Fruit fly (Drosophila melanogaster) whole organism, wandering third instar larva: ENCODE results near the gene Polr2J.

Experiments used
- Abd-B ChIP-seq: fragments of >200 bp; optimal IDR thresholded peaks from 2 replicates; lab custom pipeline; 2017; ENCODE audit warnings: missing biosample characterization, missing genetic modification characterization
- CG32264 ChIP-seq: fragments of 200-800 bp; sonication (Bioruptor generic); optimal IDR thresholded peaks from 2 replicates; lab custom pipeline; 2016; ENCODE audit warnings: missing biosample characterization, missing genetic modification characterization
- CG9705 ChIP-seq: fragments of 200-800 bp; sonication (Bioruptor generic); optimal IDR thresholded peaks from 2 replicates; lab custom pipeline; 2018; ENCODE audit warnings: missing biosample characterization, mild to moderate bottlenecking, missing genetic modification characterization
- CrebA ChIP-seq: fragments of 200-800 bp; sonication (Bioruptor generic); optimal IDR thresholded peaks from 2 replicates; lab custom pipeline; 2016; ENCODE audit warnings: missing biosample characterization, mild to moderate bottlenecking, missing genetic modification characterization, borderline replicate concordance
- Dfd ChIP-seq: fragments of >200 bp; optimal IDR thresholded peaks from 2 replicates; lab custom pipeline; 2017; ENCODE audit warnings: missing biosample characterization, missing genetic modification characterization
- Dif ChIP-seq: fragments of 200-275, 200-300 bp; sonication (Bioruptor generic); optimal IDR thresholded peaks from 2 replicates; lab custom pipeline; 2018; ENCODE audit warnings: missing biosample characterization, missing genetic modification characterization; ENCODE audit not compliant: partially characterized antibody
- GATAd ChIP-seq: sonication (Bioruptor generic); optimal IDR thresholded peaks from 2 replicates; lab custom pipeline; 2016; ENCODE audit warnings: missing biosample characterization, missing genetic modification characterization
- HLH106 ChIP-seq: fragments of 200-800 bp; optimal IDR thresholded peaks from 3 replicates; lab custom pipeline; 2019; ENCODE audit warnings: missing biosample characterization, mild to moderate bottlenecking, missing genetic modification characterization, moderate library complexity
- Hnf4 ChIP-seq: fragments of 200-800 bp; sonication (Bioruptor generic); optimal IDR thresholded peaks from 2 replicates; lab custom pipeline; 2016; ENCODE audit warnings: missing biosample characterization, mild to moderate bottlenecking, missing genetic modification characterization
- Hr78 ChIP-seq: fragments of >200 bp; optimal IDR thresholded peaks from 2 replicates; lab custom pipeline; 2017; ENCODE audit warnings: missing biosample characterization, missing genetic modification characterization
- Hr83 ChIP-seq: fragments of 200-300 bp; sonication (Bioruptor generic); optimal IDR thresholded peaks from 2 replicates; lab custom pipeline; 2016; ENCODE audit warnings: missing biosample characterization, mild to moderate bottlenecking, missing genetic modification characterization, moderate library complexity; ENCODE audit not compliant: poor library complexity, severe bottlenecking
- Jra ChIP-seq: sonication (Bioruptor generic); optimal IDR thresholded peaks from 2 replicates; lab custom pipeline; 2016; ENCODE audit warnings: missing biosample characterization, missing genetic modification characterization
- Mio ChIP-seq: sonication (Bioruptor generic); optimal IDR thresholded peaks from 2 replicates; lab custom pipeline; 2016; ENCODE audit warnings: missing biosample characterization, missing genetic modification characterization
- Myc ChIP-seq: fragments of >200 bp; optimal IDR thresholded peaks from 2 replicates; lab custom pipeline; 2017
- N ChIP-seq: fragments of >200 bp; optimal IDR thresholded peaks from 2 replicates; lab custom pipeline; 2018; ENCODE audit warnings: missing biosample characterization, missing external identifiers, missing genetic modification characterization
- OdsH ChIP-seq: fragments of 200-800 bp; sonication (Bioruptor generic); optimal IDR thresholded peaks from 2 replicates; lab custom pipeline; 2016; ENCODE audit warnings: missing biosample characterization, mild to moderate bottlenecking, missing genetic modification characterization
- Rel ChIP-seq, 2 experiments: fragments of 200-800 bp; sonication (Bioruptor generic) in 1 of 2; optimal IDR thresholded peaks; 2 replicates in 1 of 2; 3 replicates in 1 of 2; lab custom pipeline; 2016 to 2019; ENCODE audit warnings: mild to moderate bottlenecking in 2 of 2, missing biosample characterization in 2 of 2, missing genetic modification characterization in 2 of 2, moderate library complexity in 1 of 2
- Sp1 ChIP-seq: fragments of 200-800 bp; sonication (Bioruptor generic); optimal IDR thresholded peaks from 3 replicates; lab custom pipeline; 2019; ENCODE audit warnings: missing biosample characterization, mild to moderate bottlenecking, missing genetic modification characterization, moderate library complexity
- Vsx2 ChIP-seq: fragments of 200-300, 225-300 bp; sonication (Bioruptor generic); optimal IDR thresholded peaks from 2 replicates; lab custom pipeline; 2018; ENCODE audit warnings: missing biosample characterization, missing genetic modification characterization; ENCODE audit not compliant: partially characterized antibody
- br ChIP-seq: fragments of 200-800 bp; sonication (Bioruptor generic); optimal IDR thresholded peaks from 2 replicates; lab custom pipeline; 2016; ENCODE audit warnings: missing biosample characterization, missing genetic modification characterization
- brk ChIP-seq: fragments of 200-800 bp; sonication (Bioruptor generic); optimal IDR thresholded peaks from 2 replicates; lab custom pipeline; 2016; ENCODE audit warnings: missing biosample characterization, mild to moderate bottlenecking, missing genetic modification characterization
- dl ChIP-seq, 2 experiments: fragments of 175-275, 200-275 bp in 1 of 2; fragments of 200-275 bp in 1 of 2; sonication (Bioruptor generic); optimal IDR thresholded peaks; lab custom pipeline; 2018; ENCODE audit warnings: mild to moderate bottlenecking in 2 of 2, missing biosample characterization in 2 of 2, missing genetic modification characterization in 2 of 2, moderate library complexity in 2 of 2; ENCODE audit not compliant: partially characterized antibody in 2 of 2, insufficient read depth in 1 of 2
- dmrt93B ChIP-seq: fragments of 200-800 bp; sonication (Bioruptor generic); optimal IDR thresholded peaks from 2 replicates; lab custom pipeline; 2018; ENCODE audit warnings: missing biosample characterization, mild to moderate bottlenecking, missing genetic modification characterization
- dsf ChIP-seq: sonication (Bioruptor generic); optimal IDR thresholded peaks from 2 replicates; lab custom pipeline; 2016; ENCODE audit warnings: missing biosample characterization, missing genetic modification characterization, borderline replicate concordance
- ey ChIP-seq: fragments of 200-800 bp; sonication (Bioruptor generic); optimal IDR thresholded peaks from 2 replicates; lab custom pipeline; 2016; ENCODE audit warnings: missing biosample characterization, missing genetic modification characterization
- foxo ChIP-seq, 2 experiments: fragments of 200-800 bp; sonication (Bioruptor generic); optimal IDR thresholded peaks; 2 replicates in 1 of 2; 3 replicates in 1 of 2; lab custom pipeline; 2016 to 2017; ENCODE audit warnings: missing biosample characterization in 2 of 2, missing genetic modification characterization in 2 of 2
- fru ChIP-seq: fragments of 200-800 bp; sonication (Bioruptor generic); optimal IDR thresholded peaks from 3 replicates; lab custom pipeline; 2016; ENCODE audit warnings: missing biosample characterization, mild to moderate bottlenecking, missing genetic modification characterization
- h ChIP-seq: fragments of 200-800 bp; sonication (Bioruptor generic); optimal IDR thresholded peaks from 3 replicates; lab custom pipeline; 2016; ENCODE audit warnings: missing biosample characterization, mild to moderate bottlenecking, missing genetic modification characterization
- jim ChIP-seq: fragments of 175-275, 200-325 bp; sonication (Bioruptor generic); optimal IDR thresholded peaks from 2 replicates; lab custom pipeline; 2016; ENCODE audit warnings: missing biosample characterization, mild to moderate bottlenecking, missing genetic modification characterization
- lola ChIP-seq: fragments of >200 bp; optimal IDR thresholded peaks from 2 replicates; lab custom pipeline; 2017; ENCODE audit warnings: missing biosample characterization, missing genetic modification characterization
- pan ChIP-seq: fragments of >200 bp; optimal IDR thresholded peaks from 2 replicates; lab custom pipeline; 2017
- psq ChIP-seq: fragments of 200-800 bp; sonication (Bioruptor generic); optimal IDR thresholded peaks from 3 replicates; lab custom pipeline; 2017; ENCODE audit warnings: missing biosample characterization, mild to moderate bottlenecking, missing genetic modification characterization, moderate library complexity
- rgr ChIP-seq: fragments of 200-800 bp; sonication (Bioruptor generic); optimal IDR thresholded peaks from 3 replicates; lab custom pipeline; 2016; ENCODE audit warnings: missing biosample characterization, mild to moderate bottlenecking, missing genetic modification characterization
- sage ChIP-seq: fragments of 200-800 bp; sonication (Bioruptor generic); optimal IDR thresholded peaks from 2 replicates; lab custom pipeline; 2016; ENCODE audit warnings: missing biosample characterization, mild to moderate bottlenecking, missing genetic modification characterization
- sv ChIP-seq: fragments of 200-800 bp; sonication (Bioruptor generic); optimal IDR thresholded peaks from 3 replicates; lab custom pipeline; 2016; ENCODE audit warnings: missing biosample characterization, missing genetic modification characterization
- tai ChIP-seq: sonication (Bioruptor generic); optimal IDR thresholded peaks from 2 replicates; lab custom pipeline; 2016; ENCODE audit warnings: missing biosample characterization, missing genetic modification characterization
- usp ChIP-seq: fragments of >200 bp; optimal IDR thresholded peaks from 2 replicates; lab custom pipeline; 2017; ENCODE audit warnings: missing biosample characterization, missing genetic modification characterization
- woc ChIP-seq: sonication (Bioruptor generic); optimal IDR thresholded peaks from 2 replicates; lab custom pipeline; 2016; ENCODE audit warnings: missing biosample characterization, mild to moderate bottlenecking, missing genetic modification characterization

Polr2J gene

DNA sequence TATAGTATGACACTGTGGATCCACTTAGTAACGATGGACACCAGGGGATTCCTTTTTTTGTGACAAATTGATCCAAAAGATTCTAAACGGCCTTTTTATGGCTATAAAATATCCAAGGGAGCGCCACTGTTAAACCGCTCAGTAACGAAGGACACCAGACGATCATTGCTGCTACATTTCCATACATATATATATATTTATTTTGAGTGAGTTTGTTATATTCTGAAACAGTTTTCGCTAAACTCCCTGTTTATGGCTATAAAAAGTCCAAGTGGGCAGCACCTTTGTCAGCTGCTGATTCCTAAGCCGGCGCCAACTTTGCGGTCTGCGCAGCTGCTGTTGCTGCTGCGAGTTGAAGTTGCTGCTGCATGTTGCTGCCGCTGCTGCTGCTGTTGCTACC, 29.7 kb downstream of the Polr2J start:
- TF ChIP-seq Myc (lab: Kevin White, UChicago) (peak; percentile 34), dl (GFP tag; optimal IDR thresholded peaks at IDR 0.05; lab: Kevin White, UChicago; ENCODE audit: insufficient read depth in 1 of 2, partially characterized antibody in 2 of 2) (no peak), woc (no peak), N (GFP tag; lab: Kevin White, UChicago) (no peak)

dm6 chr2L:17379844-17380243, 30.4 kb downstream of the Polr2J start:
- TF ChIP-seq Hnf4 (GFP tag; lab: Kevin White, UChicago) (no peak), tai (no peak), Hr83 (GFP tag; lab: Kevin White, UChicago) (peak; percentile 26), brk (GFP tag; lab: Kevin White, UChicago) (no peak), br (GFP tag; lab: Kevin White, UChicago) (no peak), Dif (no peak), sv (GFP tag; lab: Kevin White, UChicago) (peak; percentile 21), dsf (GFP tag; lab: Kevin White, UChicago) (no peak), usp (GFP tag; lab: Kevin White, UChicago) (no peak), N (GFP tag; lab: Kevin White, UChicago) (no peak), CG9705 (GFP tag; lab: Kevin White, UChicago) (no peak), HLH106 (tag; lab: Kevin White, UChicago) (no peak), Vsx2 (no peak), psq (GFP tag; lab: Kevin White, UChicago) (no peak), Hr78 (no peak), pan (lab: Kevin White, UChicago) (no peak), lola (GFP tag; lab: Kevin White, UChicago) (no peak)
- TF ChIP-seq, all 38 proteins: peak for 2

- TF ChIP-seq Hnf4 (GFP tag; lab: Kevin White, UChicago), result peak; percentile 79
- no peak for TF ChIP-seq dl (GFP tag; optimal IDR thresholded peaks at IDR 0.05; lab: Kevin White, UChicago; ENCODE audit: insufficient read depth in 1 of 2, partially characterized antibody in 2 of 2)
- TF ChIP-seq lola (GFP tag; lab: Kevin White, UChicago), result no peak
- peak; percentile 76 for TF ChIP-seq Hr83 (GFP tag; lab: Kevin White, UChicago)
- TF ChIP-seq sage (GFP tag; lab: Kevin White, UChicago), result no peak
- peak in 1 of 2 experiments; percentile 69 for TF ChIP-seq foxo (GFP tag; optimal IDR thresholded peaks at IDR 0.05; lab: Kevin White, UChicago)
- TF ChIP-seq br (GFP tag; lab: Kevin White, UChicago), result peak; percentile 64
- no peak for TF ChIP-seq Dif
- TF ChIP-seq Hr78, result no peak
- TF ChIP-seq usp (GFP tag; lab: Kevin White, UChicago), result no peak
- no peak for TF ChIP-seq Rel (GFP tag; optimal IDR thresholded peaks at IDR 0.05; lab: Kevin White, UChicago)
- no peak for TF ChIP-seq Rel (tag; optimal IDR thresholded peaks at IDR 0.05; lab: Kevin White, UChicago)
- TF ChIP-seq Myc (lab: Kevin White, UChicago), result no peak
- TF ChIP-seq CrebA (GFP tag; lab: Kevin White, UChicago), result no peak
- peak; percentile 57 for TF ChIP-seq Sp1 (GFP tag; lab: Kevin White, UChicago)
- TF ChIP-seq Dfd, result no peak
- peak; percentile 60 for TF ChIP-seq psq (GFP tag; lab: Kevin White, UChicago)
- no peak for TF ChIP-seq dsf (GFP tag; lab: Kevin White, UChicago)
- peak; percentile 70 for TF ChIP-seq HLH106 (tag; lab: Kevin White, UChicago)
- peak; percentile 10 for TF ChIP-seq dmrt93B
- peak; percentile 54 for TF ChIP-seq Jra (GFP tag; lab: Kevin White, UChicago)
- TF ChIP-seq woc, result no peak
- peak; percentile 62 for TF ChIP-seq h (GFP tag; lab: Kevin White, UChicago)
- TF ChIP-seq brk (GFP tag; lab: Kevin White, UChicago), result no peak
- TF ChIP-seq tai, result peak; percentile 55
- TF ChIP-seq N (GFP tag; lab: Kevin White, UChicago), result no peak
- peak; percentile 74 for TF ChIP-seq rgr (GFP tag; lab: Kevin White, UChicago)
- peak; percentile 91 for TF ChIP-seq sv (GFP tag; lab: Kevin White, UChicago)
- no peak for TF ChIP-seq jim (GFP tag; lab: Kevin White, UChicago)
- TF ChIP-seq CG32264 (GFP tag; lab: Kevin White, UChicago), result peak; percentile 12
- no peak for TF ChIP-seq CG9705 (GFP tag; lab: Kevin White, UChicago)
- no peak for TF ChIP-seq pan (lab: Kevin White, UChicago)
- no peak for TF ChIP-seq Mio (GFP tag; lab: Kevin White, UChicago)
- peak; percentile 78 for TF ChIP-seq fru (GFP tag; lab: Kevin White, UChicago)
- peak; percentile 71 for TF ChIP-seq ey (GFP tag; lab: Kevin White, UChicago)
- TF ChIP-seq Abd-B (GFP tag; lab: Kevin White, UChicago), result no peak
- TF ChIP-seq OdsH (GFP tag; lab: Kevin White, UChicago), result peak; percentile 66
- no peak for TF ChIP-seq GATAd (GFP tag; lab: Kevin White, UChicago)
- TF ChIP-seq, all 38 proteins: peak for 17
Measured at dm6 chr2L:17378767-17379301, 31.4 kb downstream of the Polr2J start.
